Worm (Caenorhabditis elegans): ENCODE results near the gene D2096.13.

The D2096.13 gene

ce11 chrIV:8369135-8369534, 10.7 kb upstream of the D2096.13 start, which contains the start of gene D2096.6:
Gene D2096.6, minus strand, starts transcription at chrIV:8369235.
- TF ChIP-seq ceh-13 (GFP tag; optimal IDR thresholded peaks at IDR 0.05) (no peak), aly-1 (tag; optimal IDR thresholded peaks at IDR 0.05) (no peak), B0310.2 (tag; optimal IDR thresholded peaks at IDR 0.05) (no peak), tra-4 (tag; optimal IDR thresholded peaks at IDR 0.05) (no peak), ceh-36 (tag; optimal IDR thresholded peaks at IDR 0.05) (no peak), hmbx-1 (tag; optimal IDR thresholded peaks at IDR 0.05) (no peak), sea-1 (GFP tag; conservative IDR thresholded peaks at IDR 0.05) (no peak), ama-1 (optimal IDR thresholded peaks at IDR 0.05) (no peak), tbx-11 (GFP tag; IDR thresholded peaks at IDR 0.05) (no peak), flt-1 (GFP tag; IDR thresholded peaks at IDR 0.05) (no peak), F13C5.2 (tag; optimal IDR thresholded peaks at IDR 0.05) (no peak), tbx-37 (GFP tag; conservative IDR thresholded peaks at IDR 0.05) (no peak), ets-7 (tag; optimal IDR thresholded peaks at IDR 0.05) (no peak), pes-1 (GFP tag; IDR thresholded peaks at IDR 0.05) (no peak), hnd-1 (tag; optimal IDR thresholded peaks at IDR 0.05) (no peak), hmg-4 (GFP tag; optimal IDR thresholded peaks at IDR 0.05) (no peak), scrt-1 (GFP tag; IDR thresholded peaks at IDR 0.05) (no peak)

DNA sequence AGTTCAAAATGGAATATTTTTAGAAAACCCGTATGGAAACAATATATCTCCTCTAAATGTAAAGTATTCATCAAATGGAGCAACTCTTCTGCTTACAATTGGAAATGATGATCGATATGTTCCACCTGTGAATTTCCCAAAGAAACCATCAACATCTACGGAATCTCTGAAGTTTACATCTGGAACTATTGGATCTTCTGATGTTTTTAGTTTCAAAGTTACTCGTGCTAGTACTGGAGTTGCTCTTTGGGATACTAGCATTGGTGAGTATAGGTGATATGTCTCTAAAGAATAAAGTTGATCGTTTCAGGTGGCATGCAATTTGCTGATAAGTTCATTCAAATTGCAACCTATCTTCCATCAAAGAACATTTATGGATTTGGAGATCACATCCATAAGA, 9.5 kb upstream of the D2096.13 start:
- TF ChIP-seq ceh-36 (tag; optimal IDR thresholded peaks at IDR 0.05) (no peak), scrt-1 (GFP tag; IDR thresholded peaks at IDR 0.05) (no peak), F13C5.2 (tag; optimal IDR thresholded peaks at IDR 0.05) (no peak), tbx-11 (GFP tag; IDR thresholded peaks at IDR 0.05) (no peak), ets-7 (tag; optimal IDR thresholded peaks at IDR 0.05) (no peak), ama-1 (optimal IDR thresholded peaks at IDR 0.05) (no peak), B0310.2 (tag; optimal IDR thresholded peaks at IDR 0.05) (no peak), aly-1 (tag; optimal IDR thresholded peaks at IDR 0.05) (no peak), ceh-13 (GFP tag; optimal IDR thresholded peaks at IDR 0.05) (no peak), sea-1 (GFP tag; conservative IDR thresholded peaks at IDR 0.05) (no peak), tbx-37 (GFP tag; conservative IDR thresholded peaks at IDR 0.05) (no peak), hmbx-1 (tag; optimal IDR thresholded peaks at IDR 0.05) (no peak), hnd-1 (tag; optimal IDR thresholded peaks at IDR 0.05) (no peak), flt-1 (GFP tag; IDR thresholded peaks at IDR 0.05) (no peak), pes-1 (GFP tag; IDR thresholded peaks at IDR 0.05) (no peak), tra-4 (tag; optimal IDR thresholded peaks at IDR 0.05) (no peak), hmg-4 (GFP tag; optimal IDR thresholded peaks at IDR 0.05) (no peak)

- no peak for TF ChIP-seq flt-1 (GFP tag; IDR thresholded peaks at IDR 0.05)
- no peak for TF ChIP-seq ets-7 (tag; optimal IDR thresholded peaks at IDR 0.05)
- TF ChIP-seq pes-1 (GFP tag; IDR thresholded peaks at IDR 0.05): no peak
- TF ChIP-seq B0310.2 (tag; optimal IDR thresholded peaks at IDR 0.05): no peak
These were observed 7.9 kb upstream of the D2096.13 start, which contains the start of gene aagr-1 for ce11 chrIV:8366295-8366694. Gene aagr-1, plus strand, starts transcription at chrIV:8366521.

DNA sequence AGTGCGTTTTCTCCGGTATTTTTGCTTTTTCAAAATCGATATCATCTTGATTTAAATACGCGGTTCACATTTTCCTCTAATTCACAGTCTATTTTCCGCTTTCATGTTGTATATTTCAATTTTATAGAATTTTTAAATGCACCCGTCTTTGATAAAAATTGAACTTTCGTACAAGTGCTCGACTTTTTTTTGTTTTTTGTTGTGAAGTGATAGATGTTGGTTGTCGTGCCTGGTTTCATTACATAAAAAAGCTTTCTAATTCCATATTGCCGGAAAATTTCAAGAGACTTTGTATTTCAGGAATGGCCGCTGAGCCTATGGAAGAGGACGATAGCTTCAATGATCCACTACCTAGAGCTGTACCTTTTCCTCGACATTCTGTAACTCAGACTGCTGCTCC, 4.8 kb upstream of the D2096.13 start, which contains the start of gene D2096.12:
Gene D2096.12 (plus strand): TSS at position 301 of the 400 bp plus-strand sequence.
- TF ChIP-seq ceh-36 (tag; optimal IDR thresholded peaks at IDR 0.05) (no peak), hnd-1 (tag; optimal IDR thresholded peaks at IDR 0.05) (no peak), ets-7 (tag; optimal IDR thresholded peaks at IDR 0.05) (no peak), scrt-1 (GFP tag; IDR thresholded peaks at IDR 0.05) (no peak), tbx-37 (GFP tag; conservative IDR thresholded peaks at IDR 0.05) (no peak), pes-1 (GFP tag; IDR thresholded peaks at IDR 0.05) (no peak), hmg-4 (GFP tag; optimal IDR thresholded peaks at IDR 0.05) (no peak), ceh-13 (GFP tag; optimal IDR thresholded peaks at IDR 0.05) (no peak), aly-1 (tag; optimal IDR thresholded peaks at IDR 0.05) (no peak), hmbx-1 (tag; optimal IDR thresholded peaks at IDR 0.05) (no peak), flt-1 (GFP tag; IDR thresholded peaks at IDR 0.05) (no peak), B0310.2 (tag; optimal IDR thresholded peaks at IDR 0.05) (no peak), sea-1 (GFP tag; conservative IDR thresholded peaks at IDR 0.05) (no peak), ama-1 (optimal IDR thresholded peaks at IDR 0.05) (no peak)

ce11 chrIV:8360817-8361216, 2.4 kb upstream of the D2096.13 start, which contains the start of gene sqv-1:
Gene sqv-1, plus strand, starts transcription at chrIV:8361117.
- TF ChIP-seq hmbx-1 (tag; optimal IDR thresholded peaks at IDR 0.05): no peak

DNA sequence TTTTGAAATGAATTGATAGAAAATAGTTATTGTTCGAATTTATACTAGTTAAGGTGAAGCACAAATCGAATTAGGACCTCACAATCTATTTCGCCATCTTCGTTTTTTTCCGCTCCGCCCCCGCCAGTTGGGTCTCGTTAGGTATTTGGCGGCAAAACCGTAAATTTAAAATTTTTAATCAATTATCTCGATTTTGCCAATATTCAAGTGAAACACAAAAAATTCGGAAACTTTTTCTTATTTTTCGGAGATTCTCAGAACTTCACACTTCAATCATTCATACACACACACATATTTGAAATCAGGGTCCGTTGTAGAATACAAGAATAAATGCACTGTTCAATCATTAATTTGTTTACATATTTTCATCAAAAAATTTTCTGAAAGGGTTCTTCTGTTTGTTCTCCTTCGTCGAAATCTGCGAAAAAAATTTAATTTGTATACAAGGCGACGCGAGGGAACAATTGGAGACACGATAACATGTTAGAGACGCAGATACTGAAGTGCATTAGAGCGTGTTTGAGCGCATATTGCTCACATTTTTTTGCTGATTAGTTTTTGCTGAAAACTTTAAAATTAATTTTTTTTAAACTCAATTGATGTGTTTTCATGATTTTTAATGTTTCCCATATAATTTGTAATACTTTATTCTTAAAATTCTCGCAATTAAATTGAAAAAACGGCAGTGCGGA, 1.5 kb upstream of the D2096.13 start, which contains the start of gene D2096.5:
Gene D2096.5 (minus strand): TSS at position 51 of the 692 bp plus-strand sequence.
- TF ChIP-seq tbx-11 (GFP tag; IDR thresholded peaks at IDR 0.05): no peak
- no peak for TF ChIP-seq aly-1 (tag; optimal IDR thresholded peaks at IDR 0.05)
- TF ChIP-seq F13C5.2 (tag; optimal IDR thresholded peaks at IDR 0.05): no peak
- TF ChIP-seq flt-1 (GFP tag; IDR thresholded peaks at IDR 0.05): no peak
- no peak for TF ChIP-seq ets-7 (tag; optimal IDR thresholded peaks at IDR 0.05)
- no peak for TF ChIP-seq hnd-1 (tag; optimal IDR thresholded peaks at IDR 0.05)
- no peak for TF ChIP-seq hmbx-1 (tag; optimal IDR thresholded peaks at IDR 0.05)
- TF ChIP-seq pes-1 (GFP tag; IDR thresholded peaks at IDR 0.05): no peak
- TF ChIP-seq ama-1 (optimal IDR thresholded peaks at IDR 0.05): no peak
- no peak for TF ChIP-seq sea-1 (GFP tag; conservative IDR thresholded peaks at IDR 0.05)
- no peak for TF ChIP-seq ceh-36 (tag; optimal IDR thresholded peaks at IDR 0.05)
- no peak for TF ChIP-seq tra-4 (tag; optimal IDR thresholded peaks at IDR 0.05)

ce11 chrIV:8357299-8357698, 1.1 kb downstream of the D2096.13 start:
- TF ChIP-seq scrt-1 (GFP tag; IDR thresholded peaks at IDR 0.05) (no peak), flt-1 (GFP tag; IDR thresholded peaks at IDR 0.05) (no peak), pes-1 (GFP tag; IDR thresholded peaks at IDR 0.05) (no peak), tbx-37 (GFP tag; conservative IDR thresholded peaks at IDR 0.05) (no peak), ceh-36 (tag; optimal IDR thresholded peaks at IDR 0.05) (no peak), B0310.2 (tag; optimal IDR thresholded peaks at IDR 0.05) (no peak), ets-7 (tag; optimal IDR thresholded peaks at IDR 0.05) (no peak), tbx-11 (GFP tag; IDR thresholded peaks at IDR 0.05) (no peak), ama-1 (optimal IDR thresholded peaks at IDR 0.05) (no peak), hmg-4 (GFP tag; optimal IDR thresholded peaks at IDR 0.05) (no peak), hnd-1 (tag; optimal IDR thresholded peaks at IDR 0.05) (no peak), F13C5.2 (tag; optimal IDR thresholded peaks at IDR 0.05) (no peak), aly-1 (tag; optimal IDR thresholded peaks at IDR 0.05) (no peak), tra-4 (tag; optimal IDR thresholded peaks at IDR 0.05) (no peak), sea-1 (GFP tag; conservative IDR thresholded peaks at IDR 0.05) (no peak)
